Fruit fly (Drosophila melanogaster): ENCODE results near the gene Nup43.

Nup43 gene

dm6 chr3R:18411205-18411749 lies 44.8 kb downstream of the Nup43 start, which contains the start of gene CG10864:
TSS of gene CG10864 (minus strand) at chr3R:18411631.
- TF ChIP-seq ovo (GFP tag; optimal IDR thresholded peaks at IDR 0.05), result no peak
- no peak for TF ChIP-seq cnc (optimal IDR thresholded peaks at IDR 0.05)
- no peak for TF ChIP-seq Clk (GFP tag; optimal IDR thresholded peaks at IDR 0.05)
- TF ChIP-seq Hr96 (GFP tag; optimal IDR thresholded peaks at IDR 0.05), result no peak
- no peak for TF ChIP-seq CG1620 (GFP tag; optimal IDR thresholded peaks at IDR 0.05)
- TF ChIP-seq kay (GFP tag; ENCODE audit: borderline replicate concordance), result no peak
- TF ChIP-seq CG33017 (tag; optimal IDR thresholded peaks at IDR 0.05), result no peak
- no peak for TF ChIP-seq pad (GFP tag; optimal IDR thresholded peaks at IDR 0.05)
- TF ChIP-seq Mnt (GFP tag; optimal IDR thresholded peaks at IDR 0.05), result no peak
- TF ChIP-seq cic (GFP tag; optimal IDR thresholded peaks at IDR 0.05), result no peak
- TF ChIP-seq bab1 (GFP tag; optimal IDR thresholded peaks at IDR 0.05), result no peak
- no peak for TF ChIP-seq toe (GFP tag; optimal IDR thresholded peaks at IDR 0.05)

DNA sequence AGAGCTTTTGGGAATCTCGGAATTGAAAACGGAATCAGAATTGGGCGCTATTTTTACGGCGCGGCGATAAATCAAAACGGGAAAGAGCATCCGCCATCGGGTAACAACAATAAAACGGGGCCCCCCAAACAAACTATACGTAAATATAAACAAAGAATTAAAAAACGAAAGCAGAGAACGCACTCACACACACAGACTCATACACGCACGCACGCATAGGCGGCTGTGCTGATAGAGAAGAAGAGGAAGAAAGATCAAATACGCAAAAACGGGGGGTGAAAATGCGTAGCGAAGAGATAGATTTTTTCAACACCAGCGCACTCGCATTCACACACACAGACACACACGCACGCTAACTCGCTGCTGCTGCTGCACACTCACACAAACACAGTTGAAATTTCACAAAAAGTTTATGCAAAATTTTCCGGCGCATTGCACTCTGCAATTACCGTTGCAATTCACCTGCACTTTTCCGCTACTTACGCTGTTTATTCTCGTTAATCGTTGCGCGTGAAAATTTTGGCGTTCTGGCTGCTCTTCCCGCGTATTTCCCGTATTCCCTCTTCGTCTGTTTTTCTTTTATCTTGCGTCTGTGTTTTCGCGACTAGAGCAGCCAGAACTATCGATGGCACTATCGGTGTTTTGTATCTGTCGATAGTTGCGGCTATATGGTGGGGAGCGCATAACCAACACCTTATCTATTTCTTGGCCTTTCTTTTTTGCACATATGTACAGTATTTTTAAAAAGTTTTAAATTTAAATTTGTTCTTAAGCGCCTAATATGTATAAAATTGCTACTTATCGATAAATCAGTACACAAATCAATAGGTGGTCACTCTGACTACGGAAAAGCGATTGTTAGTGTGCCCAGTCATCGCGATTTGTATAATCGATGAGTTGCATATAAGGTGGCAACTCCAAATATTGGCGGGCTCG lies 46.1 kb downstream of the Nup43 start, which contains the start of gene CG31122:
CG31122 (minus strand) TSS at position 596 of the 936 bp plus-strand sequence.
- TF ChIP-seq Clk (GFP tag; optimal IDR thresholded peaks at IDR 0.05), result peak; percentile 10
- TF ChIP-seq toe (GFP tag; optimal IDR thresholded peaks at IDR 0.05), result peak; percentile 74
- TF ChIP-seq CG14711 (tag; optimal IDR thresholded peaks at IDR 0.05), result peak; percentile 73
- peak; percentile 35 for TF ChIP-seq pad (GFP tag; optimal IDR thresholded peaks at IDR 0.05)
- peak; percentile 30 for TF ChIP-seq ovo (GFP tag; optimal IDR thresholded peaks at IDR 0.05)
- TF ChIP-seq Crg-1 (GFP tag; optimal IDR thresholded peaks at IDR 0.05), result no peak
- peak; percentile 52 for TF ChIP-seq CG11617 (GFP tag; optimal IDR thresholded peaks at IDR 0.05)
- peak; percentile 37 for TF ChIP-seq CG1620 (GFP tag; optimal IDR thresholded peaks at IDR 0.05)
- TF ChIP-seq bab1 (GFP tag; optimal IDR thresholded peaks at IDR 0.05), result no peak
- peak; percentile 20 for TF ChIP-seq CG7045 (GFP tag; optimal IDR thresholded peaks at IDR 0.05)
- TF ChIP-seq CG7101 (tag; optimal IDR thresholded peaks at IDR 0.05), result peak; percentile 11
- TF ChIP-seq CG12768 (GFP tag; optimal IDR thresholded peaks at IDR 0.05), result peak; percentile 29
- TF ChIP-seq cic (GFP tag; optimal IDR thresholded peaks at IDR 0.05), result no peak
- peak; percentile 40 for TF ChIP-seq tj (GFP tag; optimal IDR thresholded peaks at IDR 0.05)
- no peak for TF ChIP-seq cnc (optimal IDR thresholded peaks at IDR 0.05)
- TF ChIP-seq CG5204 (GFP tag; optimal IDR thresholded peaks at IDR 0.05), result no peak
- TF ChIP-seq kay (GFP tag; ENCODE audit: borderline replicate concordance), result no peak
- peak; percentile 66 for TF ChIP-seq Hr96 (GFP tag; optimal IDR thresholded peaks at IDR 0.05)
- peak; percentile 51 for TF ChIP-seq Mnt (GFP tag; optimal IDR thresholded peaks at IDR 0.05)

Measured in whole organism, adult.